Worm (Caenorhabditis elegans) whole organism, L1 larva: ENCODE results near the gene C09E8.1.

Experiments
- C04F5.9 ChIP-seq: sonication (generic microtip); optimal IDR thresholded peaks from 2 replicates; lab custom pipeline; 2016; ENCODE audit warnings: missing genetic modification characterization, missing compliant biosample characterization
- mep-1 ChIP-seq: fragments of 150-350 bp; optimal IDR thresholded peaks from 2 replicates; lab custom pipeline; 2014; ENCODE audit warnings: missing biosample characterization, missing genetic modification characterization

ce11 chrII:515765-516164 is 40.5 kb upstream of the C09E8.1 start, which contains the start of gene mab-9:
- TF ChIP-seq C04F5.9 (tag; lab: Kevin White, UChicago) (no peak), mep-1 (tag; lab: Kevin White, UChicago) (no peak)
